Worm (Caenorhabditis elegans) whole organism, early embryonic: ENCODE results near the gene nuc-1.

Experiments used
- B0310.2 ChIP-seq: sonication (generic microtip); optimal IDR thresholded peaks from 2 replicates; lab custom pipeline; 2016; ENCODE audit warnings: mild to moderate bottlenecking, missing genetic modification characterization, missing compliant biosample characterization
- F13C5.2 ChIP-seq: sonication (generic microtip); optimal IDR thresholded peaks from 2 replicates; lab custom pipeline; 2017; ENCODE audit warnings: mild to moderate bottlenecking, missing genetic modification characterization, inconsistent platforms, missing compliant biosample characterization
- aly-1 ChIP-seq: sonication (generic microtip); optimal IDR thresholded peaks from 2 replicates; lab custom pipeline; 2016; ENCODE audit warnings: missing genetic modification characterization, missing compliant biosample characterization
- ama-1 ChIP-seq: fragments of 150-350 bp; optimal IDR thresholded peaks from 2 replicates; lab custom pipeline; 2014
- ceh-13 ChIP-seq: fragments of 200-800 bp; sonication (Bioruptor generic); optimal IDR thresholded peaks from 2 replicates; lab custom pipeline; 2018; ENCODE audit warnings: mild to moderate bottlenecking, missing genetic modification characterization, missing compliant biosample characterization
- ceh-36 ChIP-seq: sonication (generic microtip); optimal IDR thresholded peaks from 2 replicates; lab custom pipeline; 2016; ENCODE audit warnings: missing genetic modification characterization, inconsistent platforms, missing compliant biosample characterization
- ets-7 ChIP-seq: sonication (generic microtip); optimal IDR thresholded peaks from 2 replicates; lab custom pipeline; 2016; ENCODE audit warnings: missing genotype, missing genetic modification characterization, missing compliant biosample characterization
- flt-1 ChIP-seq: fragments of 200-800 bp; sonication (Bioruptor generic); IDR thresholded peaks from 2 replicates; pipeline ENCODE4 v1.3.6; 2022; ENCODE audit warnings: missing genetic modification characterization, missing compliant biosample characterization
- hmbx-1 ChIP-seq: sonication (generic microtip); optimal IDR thresholded peaks from 2 replicates; lab custom pipeline; 2016; ENCODE audit warnings: mild to moderate bottlenecking, missing genetic modification characterization, missing compliant biosample characterization
- hmg-4 ChIP-seq: fragments of 200-800 bp; sonication (Bioruptor generic); optimal IDR thresholded peaks from 2 replicates; lab custom pipeline; 2018; ENCODE audit warnings: mild to moderate bottlenecking, missing genetic modification characterization, missing compliant biosample characterization
- hnd-1 ChIP-seq: sonication (generic microtip); optimal IDR thresholded peaks from 2 replicates; lab custom pipeline; 2016; ENCODE audit warnings: missing genetic modification characterization, missing compliant biosample characterization
- pes-1 ChIP-seq: fragments of 200-800 bp; sonication (Bioruptor generic); IDR thresholded peaks from 2 replicates; pipeline ENCODE4 v1.3.6; 2022; ENCODE audit warnings: missing genetic modification reagents, missing genetic modification characterization, missing compliant biosample characterization
- scrt-1 ChIP-seq: fragments of 200-800 bp; sonication (Bioruptor generic); IDR thresholded peaks from 2 replicates; pipeline ENCODE4 v1.3.6; 2022; ENCODE audit warnings: missing genetic modification characterization, missing compliant biosample characterization
- sea-1 ChIP-seq: fragments of 200-800 bp; sonication (Bioruptor generic); conservative IDR thresholded peaks from 2 replicates; pipeline ENCODE4 v1.3.6; 2022; ENCODE audit warnings: missing genetic modification characterization, missing compliant biosample characterization
- tbx-11 ChIP-seq: fragments of 200-800 bp; sonication (Bioruptor generic); IDR thresholded peaks from 2 replicates; pipeline ENCODE4 v1.3.6; 2022; ENCODE audit warnings: missing genetic modification characterization, missing compliant biosample characterization
- tbx-37 ChIP-seq: fragments of 200-800 bp; sonication (Bioruptor generic); conservative IDR thresholded peaks from 2 replicates; pipeline ENCODE4 v1.3.6; 2022; ENCODE audit warnings: missing genetic modification reagents, missing genetic modification characterization, missing compliant biosample characterization
- tra-4 ChIP-seq: sonication (generic microtip); optimal IDR thresholded peaks from 2 replicates; lab custom pipeline; 2017; ENCODE audit warnings: missing genetic modification characterization, missing compliant biosample characterization

Gene nuc-1

ce11 chrX:9568574-9568973 is 28.9 kb downstream of the nuc-1 start:
- TF ChIP-seq flt-1 (GFP tag; lab: Robert Waterston, UW) (no peak), ama-1 (lab: Kevin White, UChicago) (no peak), hmg-4 (GFP tag; lab: Kevin White, UChicago) (no peak), hmbx-1 (tag; lab: Kevin White, UChicago) (no peak), tbx-37 (GFP tag; lab: Robert Waterston, UW) (no peak)

DNA sequence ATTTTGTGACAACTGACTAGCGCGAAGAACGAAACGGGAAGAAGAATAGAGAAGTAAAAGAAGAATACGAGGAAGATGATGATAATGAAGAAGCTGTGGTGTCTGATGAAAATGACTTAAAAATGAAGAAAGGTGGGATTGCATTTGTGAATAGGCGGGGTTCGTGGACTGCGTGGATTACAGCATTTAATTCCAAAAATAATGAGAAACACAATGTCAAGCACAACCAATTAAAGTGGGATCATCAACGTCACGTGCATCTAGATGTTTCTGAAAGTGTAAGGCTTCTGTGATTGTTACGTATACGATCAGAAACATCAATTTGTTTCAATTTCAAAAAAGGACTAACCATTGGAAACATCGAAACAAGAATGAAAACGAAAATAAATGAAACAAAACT is 37.2 kb downstream of the nuc-1 start, which contains the start of gene glb-17:
TSS of gene glb-17 (minus strand) at position 101 of the 400 bp plus-strand sequence.
- TF ChIP-seq sea-1 (GFP tag; lab: Robert Waterston, UW) = no peak
- TF ChIP-seq B0310.2 (tag; lab: Kevin White, UChicago) = no peak
- TF ChIP-seq ets-7 (tag; lab: Kevin White, UChicago) = no peak
- no peak for TF ChIP-seq flt-1 (GFP tag; lab: Robert Waterston, UW)
- TF ChIP-seq tbx-37 (GFP tag; lab: Robert Waterston, UW) = no peak
- no peak for TF ChIP-seq hmg-4 (GFP tag; lab: Kevin White, UChicago)
- no peak for TF ChIP-seq scrt-1 (GFP tag; lab: Robert Waterston, UW)
- TF ChIP-seq hnd-1 (tag; lab: Kevin White, UChicago) = no peak
- TF ChIP-seq F13C5.2 (tag; lab: Kevin White, UChicago) = no peak
- TF ChIP-seq ceh-36 (tag; lab: Kevin White, UChicago) = no peak
- TF ChIP-seq ama-1 (lab: Kevin White, UChicago) = no peak
- TF ChIP-seq pes-1 = no peak
- TF ChIP-seq aly-1 (tag; lab: Kevin White, UChicago) = no peak
- no peak for TF ChIP-seq tra-4 (tag; lab: Kevin White, UChicago)
- TF ChIP-seq tbx-11 = no peak

DNA sequence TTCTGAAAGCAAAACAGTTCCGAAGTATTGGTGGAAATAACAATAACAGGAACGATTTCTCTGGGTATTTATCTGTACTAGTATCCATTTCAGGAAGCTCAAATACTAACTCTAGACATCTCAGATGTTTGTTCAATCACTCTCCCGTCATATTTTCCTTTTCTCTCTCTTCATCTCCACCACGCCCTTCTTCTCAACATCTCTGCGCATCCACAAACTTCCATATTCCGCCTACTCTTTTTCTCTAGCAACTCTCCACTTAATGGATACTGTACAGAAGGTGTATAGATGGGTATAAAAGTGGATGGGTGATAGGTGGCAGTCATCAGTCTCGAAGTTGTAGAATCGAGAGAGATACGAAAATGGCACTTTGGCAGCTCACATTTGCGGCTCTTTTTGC is 44.6 kb downstream of the nuc-1 start, which contains the start of gene gpx-5:
TSS of gene gpx-5 (plus strand) at position 336 of the 400 bp plus-strand sequence.
- TF ChIP-seq sea-1 (GFP tag; lab: Robert Waterston, UW) (no peak), ama-1 (lab: Kevin White, UChicago) (no peak), hnd-1 (tag; lab: Kevin White, UChicago) (no peak), scrt-1 (GFP tag; lab: Robert Waterston, UW) (no peak), tbx-11 (no peak), F13C5.2 (tag; lab: Kevin White, UChicago) (no peak), tra-4 (tag; lab: Kevin White, UChicago) (no peak), pes-1 (no peak), hmg-4 (GFP tag; lab: Kevin White, UChicago) (no peak), flt-1 (GFP tag; lab: Robert Waterston, UW) (no peak), B0310.2 (tag; lab: Kevin White, UChicago) (no peak), ets-7 (tag; lab: Kevin White, UChicago) (no peak), ceh-36 (tag; lab: Kevin White, UChicago) (no peak)

DNA sequence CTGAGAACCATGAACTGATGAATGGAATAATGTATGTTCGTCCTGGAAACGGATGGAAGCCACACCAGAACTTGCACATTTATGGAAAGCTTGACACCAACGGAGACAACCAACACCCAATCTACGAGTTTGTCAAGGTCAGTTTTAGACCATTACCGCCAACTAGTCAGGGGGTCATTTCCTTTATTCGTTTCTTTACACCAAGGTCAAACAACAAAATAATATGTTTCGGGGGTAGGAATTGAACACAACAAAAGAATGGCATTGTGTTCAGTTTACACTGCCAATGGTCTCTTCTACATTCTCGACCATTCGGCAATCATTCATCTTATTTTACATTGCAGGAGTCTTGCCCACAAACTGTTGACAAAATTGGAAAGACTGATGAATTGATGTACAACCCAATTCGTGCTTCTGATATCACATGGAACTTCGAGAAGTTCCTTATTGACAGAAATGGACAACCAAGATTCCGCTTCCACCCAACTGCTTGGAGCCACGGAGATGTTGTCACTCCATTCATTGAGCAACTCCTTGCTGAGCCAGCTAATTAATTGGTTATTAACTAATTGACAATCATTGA is 46.0 kb downstream of the nuc-1 start:
- TF ChIP-seq scrt-1 (GFP tag; lab: Robert Waterston, UW) (no peak), flt-1 (GFP tag; lab: Robert Waterston, UW) (no peak), ets-7 (tag; lab: Kevin White, UChicago) (no peak), tra-4 (tag; lab: Kevin White, UChicago) (no peak), hmg-4 (GFP tag; lab: Kevin White, UChicago) (no peak), F13C5.2 (tag; lab: Kevin White, UChicago) (no peak), ceh-13 (GFP tag; lab: Kevin White, UChicago) (no peak), aly-1 (tag; lab: Kevin White, UChicago) (no peak), hmbx-1 (tag; lab: Kevin White, UChicago) (no peak), B0310.2 (tag; lab: Kevin White, UChicago) (no peak), tbx-37 (GFP tag; lab: Robert Waterston, UW) (no peak), pes-1 (no peak), tbx-11 (no peak), ceh-36 (tag; lab: Kevin White, UChicago) (no peak), hnd-1 (tag; lab: Kevin White, UChicago) (no peak)

- TF ChIP-seq flt-1 (GFP tag; lab: Robert Waterston, UW) (no peak), tbx-37 (GFP tag; lab: Robert Waterston, UW) (no peak), aly-1 (tag; lab: Kevin White, UChicago) (no peak), hmg-4 (GFP tag; lab: Kevin White, UChicago) (no peak)
Observed at ce11 chrX:9587642-9588041, 47.9 kb downstream of the nuc-1 start, which contains the start of gene gpx-3. gpx-3 (plus strand) TSS chrX:9587942.

DNA sequence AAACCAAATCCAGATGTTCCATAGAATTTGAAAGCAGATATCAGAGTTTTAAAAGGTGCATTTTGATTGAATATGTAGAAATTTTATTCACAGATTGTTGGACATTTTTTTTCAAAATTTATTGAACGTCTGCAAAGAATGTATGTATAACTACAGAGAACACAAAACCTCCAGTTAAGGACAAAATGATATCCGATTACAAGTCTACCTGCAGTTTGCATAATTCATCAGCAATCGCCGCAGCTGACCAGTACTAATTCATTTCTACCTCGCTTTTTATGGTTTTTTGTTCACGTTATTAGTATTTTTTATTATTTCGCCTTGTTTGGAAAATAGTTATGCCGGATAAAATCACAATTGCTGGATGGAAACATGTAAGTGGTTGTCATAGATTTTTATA is 49.4 kb downstream of the nuc-1 start, which contains the start of gene del-8:
TSS of gene del-8 (plus strand) at position 301 of the 400 bp plus-strand sequence.
- TF ChIP-seq tra-4 (tag; lab: Kevin White, UChicago) = no peak
